Worm (Caenorhabditis elegans) whole organism, late embryonic: ENCODE data around the gene rps-27.
A peak's percentile ranks its signal among the peaks of the same experiment; 100 is the strongest.

Experiments used
- C08G9.2 ChIP-seq: sonication (generic microtip); optimal IDR thresholded peaks from 2 replicates; lab custom pipeline; 2016; ENCODE audit warnings: mild to moderate bottlenecking, missing genetic modification characterization, moderate library complexity, missing compliant biosample characterization
- F13H6.1 ChIP-seq: sonication (generic microtip); optimal IDR thresholded peaks from 2 replicates; lab custom pipeline; 2016; ENCODE audit warnings: missing genetic modification characterization, missing compliant biosample characterization
- K02D7.2 ChIP-seq: sonication (generic microtip); optimal IDR thresholded peaks from 2 replicates; lab custom pipeline; 2017; ENCODE audit warnings: mild to moderate bottlenecking, missing genetic modification characterization, missing compliant biosample characterization
- K09A11.1 ChIP-seq: sonication (generic microtip); optimal IDR thresholded peaks from 2 replicates; lab custom pipeline; 2017; ENCODE audit warnings: antibody characterized with exemption, mild to moderate bottlenecking, missing genetic modification characterization, missing compliant biosample characterization; ENCODE audit not compliant: insufficient read depth
- T23F11.4 ChIP-seq: fragments of 200-800 bp; sonication (Bioruptor generic); optimal IDR thresholded peaks from 2 replicates; lab custom pipeline; 2018; ENCODE audit warnings: mild to moderate bottlenecking, missing genetic modification characterization, missing compliant biosample characterization
- Y22D7AL.16 ChIP-seq: sonication (generic microtip); optimal IDR thresholded peaks from 2 replicates; lab custom pipeline; 2016; ENCODE audit warnings: missing genetic modification characterization, missing compliant biosample characterization
- ama-1 ChIP-seq: fragments of 150-350 bp; optimal IDR thresholded peaks from 2 replicates; lab custom pipeline; 2014
- ceh-14 ChIP-seq: sonication (generic microtip); optimal IDR thresholded peaks from 2 replicates; lab custom pipeline; 2016; ENCODE audit warnings: missing genotype, missing genetic modification characterization, missing compliant biosample characterization
- ceh-18 ChIP-seq: sonication (generic microtip); optimal IDR thresholded peaks from 2 replicates; lab custom pipeline; 2016; ENCODE audit warnings: missing genetic modification characterization, missing compliant biosample characterization
- ceh-2 ChIP-seq: sonication (generic microtip); optimal IDR thresholded peaks from 2 replicates; lab custom pipeline; 2016; ENCODE audit warnings: missing genotype, missing genetic modification characterization, missing compliant biosample characterization
- ceh-30 ChIP-seq: fragments of 150-350 bp; optimal IDR thresholded peaks from 2 replicates; lab custom pipeline; 2014; ENCODE audit warnings: missing biosample characterization, missing genetic modification characterization
- ceh-34 ChIP-seq: sonication (generic microtip); optimal IDR thresholded peaks from 2 replicates; lab custom pipeline; 2016; ENCODE audit warnings: mild to moderate bottlenecking, missing genetic modification characterization, missing compliant biosample characterization
- ceh-45 ChIP-seq: fragments of 200-800 bp; sonication (Bioruptor generic); IDR thresholded peaks from 2 replicates; pipeline ENCODE4 v1.3.6; 2022; ENCODE audit warnings: missing genetic modification reagents, missing genetic modification characterization, missing compliant biosample characterization
- ceh-48 ChIP-seq: sonication (generic microtip); optimal IDR thresholded peaks from 2 replicates; lab custom pipeline; 2016; ENCODE audit warnings: missing genetic modification characterization, inconsistent platforms, missing compliant biosample characterization
- ceh-6 ChIP-seq: fragments of 200-800 bp; sonication (Bioruptor generic); optimal IDR thresholded peaks from 2 replicates; lab custom pipeline; 2018; ENCODE audit warnings: mild to moderate bottlenecking, missing genetic modification characterization, missing compliant biosample characterization
- ceh-9 ChIP-seq: sonication (generic microtip); optimal IDR thresholded peaks from 2 replicates; lab custom pipeline; 2016; ENCODE audit warnings: mild to moderate bottlenecking, missing genetic modification characterization, inconsistent platforms, missing compliant biosample characterization
- che-1 ChIP-seq: sonication (generic microtip); optimal IDR thresholded peaks from 2 replicates; lab custom pipeline; 2016; ENCODE audit warnings: mild to moderate bottlenecking, missing genetic modification characterization, missing compliant biosample characterization
- dmd-4 ChIP-seq: sonication (generic microtip); optimal IDR thresholded peaks from 2 replicates; lab custom pipeline; 2016; ENCODE audit warnings: borderline replicate concordance, missing genetic modification characterization, missing compliant biosample characterization
- elt-2 ChIP-seq: sonication (generic microtip); optimal IDR thresholded peaks from 2 replicates; lab custom pipeline; 2016; ENCODE audit warnings: missing genetic modification reagents, missing genetic modification characterization, missing compliant biosample characterization
- elt-4 ChIP-seq: sonication (generic microtip); optimal IDR thresholded peaks from 2 replicates; lab custom pipeline; 2016; ENCODE audit warnings: missing genetic modification characterization, missing compliant biosample characterization
- fax-1 ChIP-seq: sonication (generic microtip); optimal IDR thresholded peaks from 2 replicates; lab custom pipeline; 2016; ENCODE audit warnings: missing genotype, missing genetic modification characterization, missing compliant biosample characterization
- fkh-10 ChIP-seq: fragments of 150-350 bp; optimal IDR thresholded peaks from 2 replicates; lab custom pipeline; 2014; ENCODE audit warnings: missing biosample characterization, missing genetic modification reagents, missing genetic modification characterization
- fkh-6 ChIP-seq: sonication (generic microtip); optimal IDR thresholded peaks from 2 replicates; lab custom pipeline; 2016; ENCODE audit warnings: missing genetic modification characterization, missing compliant biosample characterization
- hlh-15 ChIP-seq: sonication (generic microtip); optimal IDR thresholded peaks from 2 replicates; lab custom pipeline; 2016; ENCODE audit warnings: missing genetic modification characterization, missing compliant biosample characterization
- hlh-8 ChIP-seq: sonication (generic microtip); optimal IDR thresholded peaks from 2 replicates; lab custom pipeline; 2016; ENCODE audit warnings: missing genotype, missing genetic modification characterization, missing compliant biosample characterization
- lin-11 ChIP-seq: fragments of 200-800 bp; sonication (Bioruptor generic); optimal IDR thresholded peaks from 2 replicates; lab custom pipeline; 2018; ENCODE audit warnings: mild to moderate bottlenecking, missing genetic modification characterization, missing compliant biosample characterization
- mec-3 ChIP-seq: sonication (generic microtip); optimal IDR thresholded peaks from 2 replicates; lab custom pipeline; 2016; ENCODE audit warnings: borderline replicate concordance, missing genetic modification characterization, missing compliant biosample characterization
- nfya-1 ChIP-seq: sonication (generic microtip); optimal IDR thresholded peaks from 2 replicates; lab custom pipeline; 2017; ENCODE audit warnings: missing genetic modification characterization, mild to moderate bottlenecking, missing compliant biosample characterization, antibody characterized with exemption, moderate library complexity
- nhr-232 ChIP-seq: sonication (generic microtip); optimal IDR thresholded peaks from 2 replicates; lab custom pipeline; 2016; ENCODE audit warnings: missing genetic modification characterization, missing compliant biosample characterization
- npax-4 ChIP-seq: sonication (generic microtip); optimal IDR thresholded peaks from 2 replicates; lab custom pipeline; 2016; ENCODE audit warnings: missing genetic modification characterization, missing compliant biosample characterization
- odd-2 ChIP-seq: sonication (generic microtip); optimal IDR thresholded peaks from 2 replicates; lab custom pipeline; 2017; ENCODE audit warnings: antibody characterized with exemption, mild to moderate bottlenecking, missing genetic modification characterization, missing compliant biosample characterization
- pag-3 ChIP-seq: sonication (generic microtip); optimal IDR thresholded peaks from 2 replicates; lab custom pipeline; 2016; ENCODE audit warnings: missing compliant biosample characterization, missing genetic modification characterization, borderline replicate concordance
- pat-9 ChIP-seq: fragments of 200-800 bp; sonication (Bioruptor generic); optimal IDR thresholded peaks from 2 replicates; lab custom pipeline; 2018; ENCODE audit warnings: mild to moderate bottlenecking, missing genetic modification characterization, moderate library complexity, missing compliant biosample characterization
- pha-2 ChIP-seq: sonication (generic microtip); optimal IDR thresholded peaks from 2 replicates; lab custom pipeline; 2017; ENCODE audit warnings: mild to moderate bottlenecking, missing genetic modification characterization, missing compliant biosample characterization
- pros-1 ChIP-seq: fragments of 150-350 bp; optimal IDR thresholded peaks from 2 replicates; lab custom pipeline; 2014; ENCODE audit warnings: missing biosample characterization, missing genetic modification reagents, missing genetic modification characterization
- ref-2 ChIP-seq: sonication (generic microtip); optimal IDR thresholded peaks from 2 replicates; lab custom pipeline; 2016; ENCODE audit warnings: missing genetic modification characterization, missing compliant biosample characterization
- rnt-1 ChIP-seq: sonication (generic microtip); optimal IDR thresholded peaks from 2 replicates; lab custom pipeline; 2016; ENCODE audit warnings: missing genetic modification characterization, missing compliant biosample characterization
- sdc-2 ChIP-seq: sonication (generic microtip); optimal IDR thresholded peaks from 2 replicates; lab custom pipeline; 2016; ENCODE audit warnings: missing genotype, missing genetic modification characterization, missing compliant biosample characterization
- syd-9 ChIP-seq: sonication (generic microtip); optimal IDR thresholded peaks from 2 replicates; lab custom pipeline; 2016; ENCODE audit warnings: mild to moderate bottlenecking, missing genetic modification characterization, moderate library complexity, missing compliant biosample characterization
- unc-3 ChIP-seq, 2 experiments: fragments of 200-800 bp in 1 of 2; sonication (Bioruptor generic) in 1 of 2; sonication (generic microtip) in 1 of 2; conservative IDR thresholded peaks in 1 of 2; optimal IDR thresholded peaks in 1 of 2; 2 replicates each; pipeline versions ENCODE4 v1.3.6 to Lab custom; 2016 to 2022; ENCODE audit warnings: missing compliant biosample characterization in 2 of 2, missing genetic modification characterization in 2 of 2, missing genetic modification reagents in 1 of 2
- unc-42 ChIP-seq: sonication (generic microtip); optimal IDR thresholded peaks from 2 replicates; lab custom pipeline; 2016; ENCODE audit warnings: missing genotype, missing genetic modification characterization, missing compliant biosample characterization
- zip-5 ChIP-seq: sonication (generic microtip); optimal IDR thresholded peaks from 2 replicates; lab custom pipeline; 2016; ENCODE audit warnings: missing genetic modification characterization, missing compliant biosample characterization
- ztf-16 ChIP-seq: sonication (generic microtip); optimal IDR thresholded peaks from 2 replicates; lab custom pipeline; 2017; ENCODE audit warnings: missing genetic modification characterization, missing compliant biosample characterization

The rps-27 gene

DNA sequence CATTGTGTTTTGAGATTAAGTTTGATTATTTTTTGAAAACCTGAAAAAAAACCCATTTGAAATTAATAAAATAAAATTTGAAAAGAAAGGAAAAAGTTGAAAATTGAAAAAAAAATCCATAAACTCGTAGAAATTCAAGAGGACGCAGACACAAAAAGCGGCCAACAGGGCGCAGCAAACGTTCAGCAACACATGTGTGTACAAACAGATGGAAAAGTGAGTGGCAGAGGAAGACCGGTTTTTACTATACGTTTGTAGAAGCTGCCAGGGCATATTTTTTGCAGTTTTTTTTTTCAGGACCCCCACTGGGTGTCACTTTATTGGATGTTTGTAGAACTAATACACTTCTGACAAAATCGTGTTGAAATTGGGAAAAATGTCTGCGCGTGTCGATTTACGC is 18.9 kb upstream of the rps-27 start, which contains the start of gene cgp-1:
TSS of gene cgp-1 (minus strand) at position 40 of the 400 bp plus-strand sequence.
- TF ChIP-seq che-1 (no peak), zip-5 (tag; lab: Kevin White, UChicago) (no peak), hlh-8 (tag; lab: Kevin White, UChicago) (peak; percentile 69), nfya-1 (tag; lab: Kevin White, UChicago) (peak; percentile 30)

DNA sequence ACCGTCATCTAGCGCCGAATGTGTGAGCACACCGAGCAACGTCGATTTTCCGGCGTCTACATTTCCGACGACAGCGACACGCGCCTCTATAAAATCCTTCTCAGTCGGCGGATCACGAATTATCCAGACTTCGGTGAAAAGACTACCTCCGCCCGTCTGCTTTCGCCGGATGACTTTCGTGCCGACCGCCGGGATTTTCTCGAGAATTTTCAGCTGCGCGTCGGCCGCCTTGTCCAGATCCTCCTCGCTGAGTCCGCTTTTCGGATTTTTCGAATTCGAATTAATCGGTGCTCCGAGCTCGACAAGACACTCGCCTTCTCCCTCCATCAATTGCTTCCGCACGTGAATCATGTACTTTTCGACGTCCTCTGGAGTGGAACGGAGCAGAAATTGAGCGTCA is 18.4 kb upstream of the rps-27 start:
- TF ChIP-seq F13H6.1 (tag; lab: Kevin White, UChicago) (no peak), ama-1 (lab: Kevin White, UChicago) (no peak), fkh-6 (tag; lab: Kevin White, UChicago) (no peak), odd-2 (tag; lab: Kevin White, UChicago) (no peak), ztf-16 (tag; lab: Kevin White, UChicago) (no peak), zip-5 (tag; lab: Kevin White, UChicago) (no peak), Y22D7AL.16 (tag; lab: Kevin White, UChicago) (no peak), elt-2 (tag; lab: Kevin White, UChicago) (no peak), ceh-2 (tag; lab: Kevin White, UChicago) (no peak), ceh-9 (tag; lab: Kevin White, UChicago) (no peak), pros-1 (tag; lab: Kevin White, UChicago) (no peak), lin-11 (no peak), elt-4 (tag; lab: Kevin White, UChicago) (no peak), ceh-18 (tag; lab: Kevin White, UChicago) (no peak), ceh-48 (no peak), T23F11.4 (GFP tag; lab: Kevin White, UChicago) (no peak), hlh-15 (no peak), nfya-1 (tag; lab: Kevin White, UChicago) (no peak), unc-3 (GFP tag; conservative IDR thresholded peaks at IDR 0.05; lab: Robert Waterston, UW) (no peak), unc-3 (tag; optimal IDR thresholded peaks at IDR 0.05; lab: Kevin White, UChicago) (no peak)

DNA sequence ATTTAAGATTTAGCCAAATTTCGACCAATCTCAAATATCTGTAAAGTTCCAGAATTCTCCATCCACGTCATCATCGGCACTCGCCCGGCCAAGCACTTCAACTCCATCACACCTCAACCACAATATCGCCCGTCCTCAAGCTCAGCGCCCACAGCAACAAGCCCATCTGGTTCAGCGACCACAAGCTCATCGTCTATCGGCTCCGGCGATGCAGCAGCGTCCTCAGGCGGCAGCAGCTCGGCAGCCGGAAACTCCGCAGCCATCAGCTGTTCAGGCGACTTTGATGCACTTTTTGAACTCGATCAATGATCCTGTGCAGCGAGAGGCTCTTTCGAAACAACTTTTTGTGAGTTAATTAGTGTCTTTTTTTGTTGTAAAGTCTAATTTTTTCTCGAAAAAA is 13.4 kb upstream of the rps-27 start:
- no peak for TF ChIP-seq ceh-45
- no peak for TF ChIP-seq fax-1 (tag; lab: Kevin White, UChicago)
- TF ChIP-seq fkh-10 (GFP tag; lab: Kevin White, UChicago), result no peak
- no peak for TF ChIP-seq pat-9 (tag; lab: Kevin White, UChicago)
- TF ChIP-seq ceh-34 (tag; lab: Kevin White, UChicago), result no peak
- no peak for TF ChIP-seq ceh-6 (GFP tag; lab: Kevin White, UChicago)
- no peak for TF ChIP-seq F13H6.1 (tag; lab: Kevin White, UChicago)
- no peak for TF ChIP-seq hlh-15
- TF ChIP-seq K02D7.2 (tag; lab: Kevin White, UChicago), result no peak

DNA sequence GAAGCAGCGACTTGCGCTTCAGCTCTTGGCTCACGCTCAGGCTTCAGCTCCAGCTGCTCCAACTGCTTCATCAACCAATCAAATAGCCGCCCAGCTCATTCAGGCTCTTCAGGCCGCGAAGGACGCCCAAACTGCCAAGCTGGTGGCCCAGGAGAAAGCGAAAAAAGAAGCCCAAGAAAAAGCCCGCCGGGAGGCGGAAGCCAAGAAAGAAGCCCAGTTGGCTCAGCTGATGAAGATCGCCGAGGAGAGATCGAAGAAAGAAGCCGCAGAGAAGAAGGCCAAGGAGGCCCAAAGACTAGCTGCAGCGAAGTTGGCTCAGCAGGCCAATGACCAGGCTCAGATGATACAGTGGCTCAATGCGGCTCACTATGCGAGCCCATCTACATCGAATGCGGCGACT is 12.4 kb upstream of the rps-27 start:
- TF ChIP-seq pag-3 (tag; lab: Kevin White, UChicago) (no peak), sdc-2 (tag; lab: Kevin White, UChicago) (peak; percentile 31), mec-3 (tag; lab: Kevin White, UChicago) (peak; percentile 10), F13H6.1 (tag; lab: Kevin White, UChicago) (peak; percentile 12)

DNA sequence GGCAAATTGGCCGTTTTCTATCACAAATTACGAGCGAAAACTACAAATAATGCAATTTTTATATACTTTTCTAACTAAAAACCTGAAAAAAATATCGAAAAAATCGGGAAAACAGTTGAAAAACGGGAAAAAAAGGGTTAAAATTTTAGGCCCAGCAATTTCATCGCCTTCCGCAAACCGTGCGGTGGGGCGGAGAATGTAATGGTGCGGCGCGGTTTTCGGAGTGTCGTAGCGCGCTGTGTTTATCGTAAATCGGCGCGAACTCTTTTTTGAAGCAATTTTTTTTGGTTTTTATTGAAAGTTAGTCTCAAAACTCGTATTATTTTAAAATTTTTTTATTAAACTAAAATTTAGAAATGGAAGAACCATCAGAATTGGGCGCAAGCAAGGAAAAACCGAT is 597 bp upstream of the rps-27 start, which contains the start of gene picd-1:
TSS of gene picd-1 (plus strand) at position 352 of the 400 bp plus-strand sequence.
- TF ChIP-seq che-1 (no peak), syd-9 (tag; lab: Kevin White, UChicago) (no peak), odd-2 (tag; lab: Kevin White, UChicago) (no peak), ref-2 (peak; percentile 3), hlh-8 (tag; lab: Kevin White, UChicago) (no peak), K09A11.1 (no peak), ceh-30 (tag; lab: Kevin White, UChicago) (no peak), ceh-34 (tag; lab: Kevin White, UChicago) (no peak), C08G9.2 (no peak), K02D7.2 (tag; lab: Kevin White, UChicago) (no peak), nhr-232 (no peak), pha-2 (no peak), unc-3 (GFP tag; conservative IDR thresholded peaks at IDR 0.05; lab: Robert Waterston, UW) (no peak), unc-3 (tag; optimal IDR thresholded peaks at IDR 0.05; lab: Kevin White, UChicago) (no peak), fax-1 (tag; lab: Kevin White, UChicago) (no peak), lin-11 (no peak), sdc-2 (tag; lab: Kevin White, UChicago) (no peak), Y22D7AL.16 (tag; lab: Kevin White, UChicago) (no peak), rnt-1 (no peak), npax-4 (tag; lab: Kevin White, UChicago) (no peak), unc-42 (tag; lab: Kevin White, UChicago) (peak; percentile 21), F13H6.1 (tag; lab: Kevin White, UChicago) (no peak), dmd-4 (tag; lab: Kevin White, UChicago) (no peak), ceh-14 (tag; lab: Kevin White, UChicago) (no peak)
